Worm (Caenorhabditis elegans): ENCODE data around the gene ttr-39.

ttr-39 gene

DNA sequence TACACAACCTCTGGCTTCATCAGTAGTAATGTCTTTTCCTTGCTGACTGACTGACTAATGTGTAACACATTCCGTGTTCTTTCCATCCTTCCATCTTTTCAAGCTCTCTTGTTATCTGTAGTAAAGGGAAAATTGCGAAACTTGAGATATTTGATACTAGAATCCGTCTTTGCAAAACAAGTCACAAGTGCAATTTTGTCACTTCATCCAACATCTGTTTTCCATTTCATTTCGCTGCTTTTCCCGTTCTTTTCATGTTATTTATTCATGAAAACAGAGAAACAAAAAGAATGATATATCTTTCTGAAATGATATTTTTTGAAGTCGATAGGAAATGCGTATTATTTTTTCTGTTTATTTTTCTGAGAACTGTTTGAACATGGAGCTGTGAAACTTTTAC lies 43.7 kb downstream of the ttr-39 start:
- TF ChIP-seq tbx-37 (GFP tag; conservative IDR thresholded peaks at IDR 0.05): no peak
- no peak for TF ChIP-seq scrt-1 (GFP tag; IDR thresholded peaks at IDR 0.05)

ce11 chrIV:10042881-10043280 lies 46.8 kb downstream of the ttr-39 start, which contains the start of gene frk-1:
Gene frk-1 (plus strand): TSS chrIV:10043181.
- no peak for TF ChIP-seq B0310.2 (tag; optimal IDR thresholded peaks at IDR 0.05)
- TF ChIP-seq tbx-37 (GFP tag; conservative IDR thresholded peaks at IDR 0.05): no peak
- no peak for TF ChIP-seq ceh-36 (tag; optimal IDR thresholded peaks at IDR 0.05)
- TF ChIP-seq hmg-4 (GFP tag; optimal IDR thresholded peaks at IDR 0.05): no peak
- no peak for TF ChIP-seq sea-1 (GFP tag; conservative IDR thresholded peaks at IDR 0.05)
- TF ChIP-seq tbx-11 (GFP tag; IDR thresholded peaks at IDR 0.05): no peak

- no peak for TF ChIP-seq sea-1 (GFP tag; conservative IDR thresholded peaks at IDR 0.05)
- TF ChIP-seq ceh-36 (tag; optimal IDR thresholded peaks at IDR 0.05): no peak
- no peak for TF ChIP-seq scrt-1 (GFP tag; IDR thresholded peaks at IDR 0.05)
- no peak for TF ChIP-seq tra-4 (tag; optimal IDR thresholded peaks at IDR 0.05)
- no peak for TF ChIP-seq tbx-37 (GFP tag; conservative IDR thresholded peaks at IDR 0.05)
- TF ChIP-seq pes-1 (GFP tag; IDR thresholded peaks at IDR 0.05): no peak
- no peak for TF ChIP-seq F13C5.2 (tag; optimal IDR thresholded peaks at IDR 0.05)
- TF ChIP-seq flt-1 (GFP tag; IDR thresholded peaks at IDR 0.05): no peak
- TF ChIP-seq hnd-1 (tag; optimal IDR thresholded peaks at IDR 0.05): no peak
- TF ChIP-seq aly-1 (tag; optimal IDR thresholded peaks at IDR 0.05): no peak
- TF ChIP-seq hmg-4 (GFP tag; optimal IDR thresholded peaks at IDR 0.05): no peak
- no peak for TF ChIP-seq ama-1 (optimal IDR thresholded peaks at IDR 0.05)
- TF ChIP-seq ets-7 (tag; optimal IDR thresholded peaks at IDR 0.05): no peak
- TF ChIP-seq hmbx-1 (tag; optimal IDR thresholded peaks at IDR 0.05): no peak
- no peak for TF ChIP-seq B0310.2 (tag; optimal IDR thresholded peaks at IDR 0.05)
- no peak for TF ChIP-seq ceh-13 (GFP tag; optimal IDR thresholded peaks at IDR 0.05)
- no peak for TF ChIP-seq tbx-11 (GFP tag; IDR thresholded peaks at IDR 0.05)
These were observed 48.9 kb downstream of the ttr-39 start, which contains the start of gene dhs-31 for ce11 chrIV:10040803-10041202. Gene dhs-31 (minus strand): TSS chrIV:10040903.

All from whole organism, early embryonic.